ENCODE assay signal across 1 fruit fly cellular context in genomic region chr3R:31213227-31213626, dm6.
A peak's percentile ranks its signal among the peaks of the same experiment; 100 is the strongest.
TF ChIP-seq lines count a peak whose summit lies in the region.

Gene Zwilch (minus strand): TSS chr3R:31213376.
Gene CG1542 (plus strand): TSS chr3R:31213458.

TF ChIP-seq in whole organism, embryonic, 481 proteins besides CTCF, POLR2A, EP300 and RAD21 (continued from another document and continues in another):
- TF ChIP-seq CG32772 (GFP tag; IDR thresholded peaks at IDR 0.05; lab: Robert Waterston, UW), result no peak
- no peak for TF ChIP-seq Ptx1 (GFP tag; IDR thresholded peaks at IDR 0.05; lab: Robert Waterston, UW)
- no peak for TF ChIP-seq CG9215 (GFP tag; IDR thresholded peaks at IDR 0.05; lab: Robert Waterston, UW)
- TF ChIP-seq Hsf (GFP tag; optimal IDR thresholded peaks at IDR 0.05; lab: Kevin White, UChicago), result peak; percentile 14
- TF ChIP-seq sens (GFP tag; lab: Kevin White, UChicago), result peak; percentile 78
- no peak for TF ChIP-seq CG34376 (GFP tag; optimal IDR thresholded peaks at IDR 0.05; lab: Kevin White, UChicago)
- TF ChIP-seq sob (GFP tag; IDR thresholded peaks at IDR 0.05; lab: Robert Waterston, UW), result no peak
- TF ChIP-seq CG4360 (GFP tag; IDR thresholded peaks at IDR 0.05; lab: Robert Waterston, UW), result no peak
- TF ChIP-seq MESR4 (GFP tag; optimal IDR thresholded peaks at IDR 0.05; lab: Kevin White, UChicago), result peak; percentile 66
- TF ChIP-seq vfl (GFP tag; optimal IDR thresholded peaks at IDR 0.05; lab: Kevin White, UChicago), result no peak
- TF ChIP-seq dpn (GFP tag; optimal IDR thresholded peaks at IDR 0.05; lab: Kevin White, UChicago), result no peak
- no peak for TF ChIP-seq CG8281 (tag; optimal IDR thresholded peaks at IDR 0.05; lab: Kevin White, UChicago)
- TF ChIP-seq CG3065 (GFP tag; optimal IDR thresholded peaks at IDR 0.05; lab: Kevin White, UChicago), result no peak
- TF ChIP-seq insv (GFP tag; optimal IDR thresholded peaks at IDR 0.05; lab: Kevin White, UChicago), result no peak
- no peak for TF ChIP-seq CG11247 (GFP tag; IDR thresholded peaks at IDR 0.05; lab: Robert Waterston, UW)
- no peak for TF ChIP-seq CG14014 (GFP tag; IDR thresholded peaks at IDR 0.05; lab: Robert Waterston, UW)
- no peak for TF ChIP-seq dan (GFP tag; IDR thresholded peaks at IDR 0.05; lab: Robert Waterston, UW)
- no peak for TF ChIP-seq D (optimal IDR thresholded peaks at IDR 0.05; lab: Kevin White, UChicago)
- no peak for TF ChIP-seq D (GFP tag; optimal IDR thresholded peaks at IDR 0.05; lab: Kevin White, UChicago)
- no peak for TF ChIP-seq so (GFP tag; IDR thresholded peaks at IDR 0.05; lab: Robert Waterston, UW)
- TF ChIP-seq Dbx (GFP tag; IDR thresholded peaks at IDR 0.05; lab: Robert Waterston, UW), result no peak
- TF ChIP-seq CG14441 (GFP tag; IDR thresholded peaks at IDR 0.05; lab: Robert Waterston, UW), result no peak
- no peak for TF ChIP-seq pfk (GFP tag; optimal IDR thresholded peaks at IDR 0.05; lab: Kevin White, UChicago)
- peak; percentile 70 for TF ChIP-seq Scr (GFP tag; IDR thresholded peaks at IDR 0.05; lab: Robert Waterston, UW; ENCODE audit: partially characterized antibody)
- no peak for TF ChIP-seq Dfd (GFP tag; optimal IDR thresholded peaks at IDR 0.05; lab: Kevin White, UChicago)
- TF ChIP-seq cwo (GFP tag; optimal IDR thresholded peaks at IDR 0.05; lab: Kevin White, UChicago), result peak; percentile 80
- no peak for TF ChIP-seq CG13624 (GFP tag; optimal IDR thresholded peaks at IDR 0.05; lab: Kevin White, UChicago)
- no peak for TF ChIP-seq CG12391 (tag; optimal IDR thresholded peaks at IDR 0.05; lab: Kevin White, UChicago)
- TF ChIP-seq CG8924 (tag; optimal IDR thresholded peaks at IDR 0.05; lab: Kevin White, UChicago), result no peak
- peak; percentile 83 for TF ChIP-seq bbx (GFP tag; IDR thresholded peaks at IDR 0.05; lab: Robert Waterston, UW; ENCODE audit: partially characterized antibody)
- TF ChIP-seq az2 (GFP tag; optimal IDR thresholded peaks at IDR 0.05; lab: Kevin White, UChicago), result no peak
- no peak for TF ChIP-seq Hr39 (optimal IDR thresholded peaks at IDR 0.05; lab: Kevin White, UChicago)
- TF ChIP-seq CG11723 (GFP tag; optimal IDR thresholded peaks at IDR 0.05; lab: Kevin White, UChicago), result no peak
- TF ChIP-seq ttk (GFP tag; IDR thresholded peaks at IDR 0.05; lab: Robert Waterston, UW), result no peak
- no peak for TF ChIP-seq Fer3 (tag; optimal IDR thresholded peaks at IDR 0.05; lab: Kevin White, UChicago)
- TF ChIP-seq Dip2 (GFP tag; IDR thresholded peaks at IDR 0.05; lab: Robert Waterston, UW), result no peak
- no peak for TF ChIP-seq nerfin-1 (tag; optimal IDR thresholded peaks at IDR 0.05; lab: Kevin White, UChicago)
- no peak for TF ChIP-seq Hey (tag; optimal IDR thresholded peaks at IDR 0.05; lab: Kevin White, UChicago)
- TF ChIP-seq CkIIα-i1 (GFP tag; IDR thresholded peaks at IDR 0.05; lab: Robert Waterston, UW), result no peak
- no peak for TF ChIP-seq CG6689 (GFP tag; IDR thresholded peaks at IDR 0.05; lab: Robert Waterston, UW)
- no peak for TF ChIP-seq p53 (GFP tag; optimal IDR thresholded peaks at IDR 0.05; lab: Kevin White, UChicago)
- no peak for TF ChIP-seq zfh1 (GFP tag; IDR thresholded peaks at IDR 0.05; lab: Robert Waterston, UW)
- no peak for TF ChIP-seq Dad (GFP tag; optimal IDR thresholded peaks at IDR 0.05; lab: Kevin White, UChicago)
- no peak for TF ChIP-seq Hr51 (GFP tag; optimal IDR thresholded peaks at IDR 0.05; lab: Kevin White, UChicago)
- TF ChIP-seq CG30403 (GFP tag; optimal IDR thresholded peaks at IDR 0.05; lab: Kevin White, UChicago), result no peak
- no peak for TF ChIP-seq C15 (GFP tag; IDR thresholded peaks at IDR 0.05; lab: Robert Waterston, UW)
- no peak for TF ChIP-seq Xrp1 (GFP tag; IDR thresholded peaks at IDR 0.05; lab: Robert Waterston, UW)
- no peak for TF ChIP-seq CG43689 (GFP tag; IDR thresholded peaks at IDR 0.05; lab: Robert Waterston, UW)
- TF ChIP-seq CG5953 (GFP tag; IDR thresholded peaks at IDR 0.05; lab: Robert Waterston, UW), result no peak
- no peak for TF ChIP-seq CrebB (tag; optimal IDR thresholded peaks at IDR 0.05; lab: Kevin White, UChicago)
- TF ChIP-seq disco-r (GFP tag; optimal IDR thresholded peaks at IDR 0.05; lab: Kevin White, UChicago), result no peak
- TF ChIP-seq CG3995 (GFP tag; optimal IDR thresholded peaks at IDR 0.05; lab: Kevin White, UChicago), result no peak
- no peak for TF ChIP-seq CG2199 (GFP tag; IDR thresholded peaks at IDR 0.05; lab: Robert Waterston, UW)
- TF ChIP-seq Ets97D (GFP tag; optimal IDR thresholded peaks at IDR 0.05; lab: Kevin White, UChicago), result peak; percentile 76
- no peak for TF ChIP-seq br (optimal IDR thresholded peaks at IDR 0.05; lab: Kevin White, UChicago)
- TF ChIP-seq NC2β (GFP tag; optimal IDR thresholded peaks at IDR 0.05; lab: Kevin White, UChicago), result no peak
- no peak for TF ChIP-seq Bteb2 (GFP tag; optimal IDR thresholded peaks at IDR 0.05; lab: Kevin White, UChicago)
- TF ChIP-seq ssp (GFP tag; IDR thresholded peaks at IDR 0.05; lab: Robert Waterston, UW), result peak; percentile 34; the same call in 1 of the 2 replicates
- TF ChIP-seq chinmo (GFP tag; IDR thresholded peaks at IDR 0.05; lab: Robert Waterston, UW; ENCODE audit: partially characterized antibody), result peak; percentile 88; the same call in 3 of the 4 replicates
- no peak for TF ChIP-seq stc (GFP tag; IDR thresholded peaks at IDR 0.05; lab: Robert Waterston, UW)
- no peak for TF ChIP-seq dimm (GFP tag; IDR thresholded peaks at IDR 0.05; lab: Robert Waterston, UW)
- 0 out of 2 replicates have a peak, but pooled peaks have one; percentile 8 for TF ChIP-seq CG9932 (GFP tag; IDR thresholded peaks at IDR 0.05; lab: Robert Waterston, UW)
- no peak for TF ChIP-seq CG34422 (GFP tag; IDR thresholded peaks at IDR 0.05; lab: Robert Waterston, UW)
- no peak for TF ChIP-seq CG17361 (GFP tag; IDR thresholded peaks at IDR 0.05; lab: Robert Waterston, UW)
- 0 out of 2 replicates have a peak, but pooled peaks have one; percentile 32 for TF ChIP-seq CG42726 (GFP tag; IDR thresholded peaks at IDR 0.05; lab: Robert Waterston, UW; ENCODE audit: partially characterized antibody)
- TF ChIP-seq sna (GFP tag; IDR thresholded peaks at IDR 0.05; lab: Robert Waterston, UW; ENCODE audit: partially characterized antibody), result peak; percentile 74
- no peak for TF ChIP-seq CG31224 (GFP tag; IDR thresholded peaks at IDR 0.05; lab: Robert Waterston, UW)
- TF ChIP-seq CG9609 (GFP tag; optimal IDR thresholded peaks at IDR 0.05; lab: Kevin White, UChicago), result no peak
- no peak for TF ChIP-seq z (GFP tag; IDR thresholded peaks at IDR 0.05; lab: Robert Waterston, UW)
- TF ChIP-seq zf30C (GFP tag; optimal IDR thresholded peaks at IDR 0.05; lab: Kevin White, UChicago), result no peak
- no peak for TF ChIP-seq fd64A (GFP tag; optimal IDR thresholded peaks at IDR 0.05; lab: Kevin White, UChicago)
- peak; percentile 63 for TF ChIP-seq CG14710 (tag; optimal IDR thresholded peaks at IDR 0.05; lab: Kevin White, UChicago)
- TF ChIP-seq amos (GFP tag; IDR thresholded peaks at IDR 0.05; lab: Robert Waterston, UW; ENCODE audit: partially characterized antibody), result peak; percentile 79
- TF ChIP-seq Gsc (GFP tag; IDR thresholded peaks at IDR 0.05; lab: Robert Waterston, UW), result no peak
- no peak for TF ChIP-seq BtbVII (GFP tag; optimal IDR thresholded peaks at IDR 0.05; lab: Kevin White, UChicago)
- TF ChIP-seq scrt (GFP tag; optimal IDR thresholded peaks at IDR 0.05; lab: Kevin White, UChicago), result no peak
- TF ChIP-seq HHEX (GFP tag; optimal IDR thresholded peaks at IDR 0.05; lab: Kevin White, UChicago), result no peak
- TF ChIP-seq Fer2 (tag; optimal IDR thresholded peaks at IDR 0.05; lab: Kevin White, UChicago), result no peak
- no peak for TF ChIP-seq al (GFP tag; IDR thresholded peaks at IDR 0.05; lab: Robert Waterston, UW)
- TF ChIP-seq CG7556 (GFP tag; optimal IDR thresholded peaks at IDR 0.05; lab: Kevin White, UChicago), result no peak
- no peak for TF ChIP-seq CG10543 (GFP tag; optimal IDR thresholded peaks at IDR 0.05; lab: Kevin White, UChicago)
- no peak for TF ChIP-seq CG1832 (GFP tag; optimal IDR thresholded peaks at IDR 0.05; lab: Kevin White, UChicago)
- TF ChIP-seq CG17186 (GFP tag; optimal IDR thresholded peaks at IDR 0.05; lab: Kevin White, UChicago), result peak; percentile 89
- TF ChIP-seq Bdp1 (GFP tag; optimal IDR thresholded peaks at IDR 0.05; lab: Kevin White, UChicago), result no peak
- TF ChIP-seq CG3726 (GFP tag; IDR thresholded peaks at IDR 0.05; lab: Robert Waterston, UW), result no peak
- no peak for TF ChIP-seq CG6175 (GFP tag; IDR thresholded peaks at IDR 0.05; lab: Robert Waterston, UW)
- peak; percentile 46 for TF ChIP-seq bigmax (GFP tag; optimal IDR thresholded peaks at IDR 0.05; lab: Kevin White, UChicago)
- no peak for TF ChIP-seq CG1024 (GFP tag; IDR thresholded peaks at IDR 0.05; lab: Robert Waterston, UW)
- no peak for TF ChIP-seq sd (tag; optimal IDR thresholded peaks at IDR 0.05; lab: Kevin White, UChicago)
- TF ChIP-seq jing (GFP tag; optimal IDR thresholded peaks at IDR 0.05; lab: Kevin White, UChicago), result no peak
- TF ChIP-seq gcm2 (GFP tag; optimal IDR thresholded peaks at IDR 0.05; lab: Kevin White, UChicago), result no peak
- peak; percentile 86 for TF ChIP-seq CG13287 (GFP tag; IDR thresholded peaks at IDR 0.05; lab: Robert Waterston, UW; ENCODE audit: partially characterized antibody)
- no peak for TF ChIP-seq grn (GFP tag; optimal IDR thresholded peaks at IDR 0.05; lab: Kevin White, UChicago)
- no peak for TF ChIP-seq her (GFP tag; optimal IDR thresholded peaks at IDR 0.05; lab: Kevin White, UChicago)
- TF ChIP-seq Ssrp (tag; optimal IDR thresholded peaks at IDR 0.05; lab: Kevin White, UChicago), result no peak
- TF ChIP-seq CG16863 (GFP tag; optimal IDR thresholded peaks at IDR 0.05; lab: Kevin White, UChicago), result no peak
- TF ChIP-seq hkb (optimal IDR thresholded peaks at IDR 0.05; lab: Kevin White, UChicago), result no peak
- TF ChIP-seq hkb (GFP tag; IDR thresholded peaks at IDR 0.05; lab: Robert Waterston, UW), result no peak
- no peak for TF ChIP-seq CG6765 (GFP tag; optimal IDR thresholded peaks at IDR 0.05; lab: Kevin White, UChicago)
- peak; percentile 94 for TF ChIP-seq CG6254 (GFP tag; optimal IDR thresholded peaks at IDR 0.05; lab: Kevin White, UChicago)
- no peak for TF ChIP-seq cg (GFP tag; optimal IDR thresholded peaks at IDR 0.05; lab: Kevin White, UChicago)
- TF ChIP-seq CG11093 (GFP tag; IDR thresholded peaks at IDR 0.05; lab: Robert Waterston, UW), result no peak
- no peak for TF ChIP-seq caup (GFP tag; optimal IDR thresholded peaks at IDR 0.05; lab: Kevin White, UChicago; ENCODE audit: severe bottlenecking)
- TF ChIP-seq CG14860 (GFP tag; IDR thresholded peaks at IDR 0.05; lab: Robert Waterston, UW; ENCODE audit: partially characterized antibody), result peak; percentile 66
- TF ChIP-seq CG5245 (GFP tag; optimal IDR thresholded peaks at IDR 0.05; lab: Kevin White, UChicago), result no peak
- TF ChIP-seq CG1647 (GFP tag; optimal IDR thresholded peaks at IDR 0.05; lab: Kevin White, UChicago), result no peak
- no peak for TF ChIP-seq CG9727 (GFP tag; optimal IDR thresholded peaks at IDR 0.05; lab: Kevin White, UChicago)
- TF ChIP-seq ATbp (GFP tag; optimal IDR thresholded peaks at IDR 0.05; lab: Kevin White, UChicago), result no peak
- no peak for TF ChIP-seq CG9437 (GFP tag; optimal IDR thresholded peaks at IDR 0.05; lab: Kevin White, UChicago)
- no peak for TF ChIP-seq bowl (GFP tag; IDR thresholded peaks at IDR 0.05; lab: Robert Waterston, UW)
- no peak for TF ChIP-seq CG10654 (GFP tag; optimal IDR thresholded peaks at IDR 0.05; lab: Kevin White, UChicago)
- no peak for TF ChIP-seq CG10979 (tag; optimal IDR thresholded peaks at IDR 0.05; lab: Kevin White, UChicago)
- no peak for TF ChIP-seq ap (GFP tag; IDR thresholded peaks at IDR 0.05; lab: Robert Waterston, UW)
- no peak for TF ChIP-seq gce (GFP tag; IDR thresholded peaks at IDR 0.05; lab: Robert Waterston, UW)
- no peak for TF ChIP-seq unpg (GFP tag; optimal IDR thresholded peaks at IDR 0.05; lab: Kevin White, UChicago)
- no peak for TF ChIP-seq corto (GFP tag; optimal IDR thresholded peaks at IDR 0.05; lab: Kevin White, UChicago)
- TF ChIP-seq CG10565 (GFP tag; optimal IDR thresholded peaks at IDR 0.05; lab: Kevin White, UChicago), result no peak
- no peak for TF ChIP-seq CG31441 (GFP tag; IDR thresholded peaks at IDR 0.05; lab: Robert Waterston, UW)
- no peak for TF ChIP-seq Drgx (GFP tag; IDR thresholded peaks at IDR 0.05; lab: Robert Waterston, UW)
- TF ChIP-seq CG10321 (GFP tag; IDR thresholded peaks at IDR 0.05; lab: Robert Waterston, UW), result no peak
- TF ChIP-seq bsh (GFP tag; optimal IDR thresholded peaks at IDR 0.05; lab: Kevin White, UChicago), result no peak
- TF ChIP-seq dm (GFP tag; optimal IDR thresholded peaks at IDR 0.05; lab: Kevin White, UChicago), result peak; percentile 96
- TF ChIP-seq vvl (GFP tag; IDR thresholded peaks at IDR 0.05; lab: Robert Waterston, UW), result peak; percentile 57; the same call in 1 of the 2 replicates
- no peak for TF ChIP-seq CG10274 (GFP tag; optimal IDR thresholded peaks at IDR 0.05; lab: Kevin White, UChicago)
- no peak for TF ChIP-seq HLH3B (GFP tag; IDR thresholded peaks at IDR 0.05; lab: Robert Waterston, UW)
- no peak for TF ChIP-seq Nf-YB (GFP tag; optimal IDR thresholded peaks at IDR 0.05; lab: Kevin White, UChicago)
- TF ChIP-seq ac (GFP tag; optimal IDR thresholded peaks at IDR 0.05; lab: Kevin White, UChicago), result no peak
- TF ChIP-seq CG7357 (GFP tag; IDR thresholded peaks at IDR 0.05; lab: Robert Waterston, UW), result no peak
- TF ChIP-seq CG12219 (GFP tag; optimal IDR thresholded peaks at IDR 0.05; lab: Kevin White, UChicago), result no peak
- peak; percentile 88 for TF ChIP-seq YL-1 (GFP tag; optimal IDR thresholded peaks at IDR 0.05; lab: Kevin White, UChicago)
- TF ChIP-seq Atf6 (GFP tag; IDR thresholded peaks at IDR 0.05; lab: Robert Waterston, UW), result no peak
- no peak for TF ChIP-seq Sox100B (GFP tag; optimal IDR thresholded peaks at IDR 0.05; lab: Kevin White, UChicago)
- TF ChIP-seq CG12104 (GFP tag; optimal IDR thresholded peaks at IDR 0.05; lab: Kevin White, UChicago), result no peak
- no peak for TF ChIP-seq ind (GFP tag; optimal IDR thresholded peaks at IDR 0.05; lab: Kevin White, UChicago)
- TF ChIP-seq grau (tag; optimal IDR thresholded peaks at IDR 0.05; lab: Kevin White, UChicago), result no peak
- TF ChIP-seq Kr (GFP tag; optimal IDR thresholded peaks at IDR 0.05; lab: Kevin White, UChicago), result no peak
- TF ChIP-seq psq (GFP tag; optimal IDR thresholded peaks at IDR 0.05; lab: Kevin White, UChicago), result no peak
- no peak for TF ChIP-seq crc (GFP tag; optimal IDR thresholded peaks at IDR 0.05; lab: Kevin White, UChicago)
- TF ChIP-seq CG30020 (tag; optimal IDR thresholded peaks at IDR 0.05; lab: Kevin White, UChicago), result no peak
- peak; percentile 25 for TF ChIP-seq CoRest (tag; optimal IDR thresholded peaks at IDR 0.05; lab: Kevin White, UChicago)
